Fruit fly (Drosophila melanogaster) whole organism, adult: ENCODE results near the gene CG5850.

Source experiments
- CG12768 ChIP-seq: fragments of 200-800 bp; sonication (Bioruptor generic); optimal IDR thresholded peaks from 2 replicates; lab custom pipeline; 2017; ENCODE audit warnings: missing biosample characterization, missing genetic modification characterization, mild to moderate bottlenecking, moderate library complexity, missing genetic modification reagents
- CG5204 ChIP-seq: fragments of 200-800 bp; sonication (Bioruptor generic); optimal IDR thresholded peaks from 2 replicates; lab custom pipeline; 2016; ENCODE audit warnings: missing biosample characterization, missing genetic modification characterization
- CG7045 ChIP-seq: fragments of 200-800 bp; sonication (Bioruptor generic); optimal IDR thresholded peaks from 2 replicates; lab custom pipeline; 2017; ENCODE audit warnings: missing biosample characterization, mild to moderate bottlenecking, missing genetic modification characterization
- Clk ChIP-seq: fragments of 200-800 bp; sonication (Bioruptor generic); optimal IDR thresholded peaks from 2 replicates; lab custom pipeline; 2017; ENCODE audit warnings: missing biosample characterization, missing genetic modification characterization
- Crg-1 ChIP-seq: fragments of 200-800 bp; sonication (Bioruptor generic); optimal IDR thresholded peaks from 2 replicates; lab custom pipeline; 2016; ENCODE audit warnings: missing biosample characterization, missing genetic modification characterization
- Hr96 ChIP-seq: fragments of 200-800 bp; sonication (Bioruptor generic); optimal IDR thresholded peaks from 2 replicates; lab custom pipeline; 2016; ENCODE audit warnings: missing biosample characterization, missing genetic modification characterization
- cnc ChIP-seq, 2 experiments: fragments of >200 bp; optimal IDR thresholded peaks; 2 replicates each; lab custom pipeline; 2017

DNA sequence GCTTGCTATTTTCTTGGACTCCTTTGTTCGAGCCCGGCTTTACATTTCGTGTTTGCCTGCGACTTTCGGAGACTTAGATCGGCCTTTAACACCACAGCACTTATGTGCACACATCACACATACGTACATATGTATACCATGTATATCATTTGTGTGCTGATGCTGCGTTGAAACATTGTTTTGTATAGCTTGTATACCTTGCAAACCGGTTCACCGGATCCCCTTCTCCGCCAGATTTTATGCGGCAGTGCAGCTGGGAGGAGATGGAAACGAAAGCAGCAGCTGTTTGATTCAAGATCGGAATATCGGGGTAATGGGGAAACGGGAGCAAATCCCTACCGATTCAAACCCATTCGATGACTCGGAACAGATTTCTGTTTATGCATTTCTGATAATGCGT, 17.7 kb downstream of the CG5850 start:
- TF ChIP-seq Crg-1 (GFP tag; lab: Kevin White, UChicago): no peak
- TF ChIP-seq Clk: no peak
- no peak for TF ChIP-seq CG12768 (GFP tag; lab: Kevin White, UChicago)
- TF ChIP-seq CG5204: no peak
- no peak for TF ChIP-seq CG7045 (GFP tag; lab: Kevin White, UChicago)
- no peak for TF ChIP-seq Hr96 (GFP tag; lab: Kevin White, UChicago)
- TF ChIP-seq cnc (optimal IDR thresholded peaks at IDR 0.05; lab: Kevin White, UChicago): no peak
